Worm (Caenorhabditis elegans) whole organism, young adult: ENCODE results near the gene Y9C9A.8.

Experiments used
- B0019.2 ChIP-seq: fragments of 200-800 bp; sonication (Bioruptor generic); conservative IDR thresholded peaks from 2 replicates; pipeline ENCODE4 v1.3.6; 2022; ENCODE audit warnings: missing genetic modification reagents, missing genetic modification characterization, missing compliant biosample characterization
- B0035.1 ChIP-seq: sonication (generic microtip); optimal IDR thresholded peaks from 2 replicates; lab custom pipeline; 2016; ENCODE audit warnings: missing genetic modification characterization, mild to moderate bottlenecking, missing compliant biosample characterization, missing genotype, missing genetic modification reagents
- F10E7.11 ChIP-seq: sonication (generic microtip); optimal IDR thresholded peaks from 2 replicates; lab custom pipeline; 2017; ENCODE audit warnings: mild to moderate bottlenecking, missing genetic modification characterization, moderate library complexity, missing compliant biosample characterization
- F22D6.2 ChIP-seq: sonication (generic microtip); optimal IDR thresholded peaks from 2 replicates; lab custom pipeline; 2016; ENCODE audit warnings: mild to moderate bottlenecking, missing genetic modification characterization, missing compliant biosample characterization
- F52B5.7 ChIP-seq: sonication (generic microtip); optimal IDR thresholded peaks from 2 replicates; lab custom pipeline; 2016; ENCODE audit warnings: mild to moderate bottlenecking, missing genetic modification characterization, missing compliant biosample characterization
- F57C9.4 ChIP-seq: sonication (generic microtip); optimal IDR thresholded peaks from 2 replicates; lab custom pipeline; 2017; ENCODE audit warnings: mild to moderate bottlenecking, missing genetic modification characterization, missing compliant biosample characterization
- K12H6.12 ChIP-seq: fragments of 200-800 bp; sonication (Bioruptor generic); optimal IDR thresholded peaks from 2 replicates; lab custom pipeline; 2018; ENCODE audit warnings: mild to moderate bottlenecking, missing genetic modification characterization, missing compliant biosample characterization
- T07F8.4 ChIP-seq: sonication (generic microtip); optimal IDR thresholded peaks from 2 replicates; lab custom pipeline; 2016; ENCODE audit warnings: mild to moderate bottlenecking, missing genetic modification characterization, moderate library complexity, missing compliant biosample characterization
- Y53G8AR.9 ChIP-seq: fragments of 200-800 bp; sonication (Bioruptor generic); conservative IDR thresholded peaks from 2 replicates; pipeline ENCODE4 v1.3.6; 2022; ENCODE audit warnings: missing genetic modification reagents, missing genetic modification characterization, missing compliant biosample characterization
- ZK185.1 ChIP-seq: sonication (generic microtip); optimal IDR thresholded peaks from 2 replicates; lab custom pipeline; 2016; ENCODE audit warnings: mild to moderate bottlenecking, missing genetic modification characterization, missing compliant biosample characterization; ENCODE audit not compliant: poor library complexity, severe bottlenecking
- akir-1 ChIP-seq: fragments of 200-800 bp; sonication (Bioruptor generic); optimal IDR thresholded peaks from 2 replicates; lab custom pipeline; 2018; ENCODE audit warnings: mild to moderate bottlenecking, missing genetic modification characterization, moderate library complexity, missing compliant biosample characterization
- bed-2 ChIP-seq: fragments of 200-800 bp; sonication (Bioruptor generic); IDR thresholded peaks from 2 replicates; pipeline ENCODE4 v1.3.6; 2022; ENCODE audit warnings: missing genetic modification reagents, missing genetic modification characterization, missing compliant biosample characterization
- ceh-40 ChIP-seq: fragments of 200-800 bp; sonication (Bioruptor generic); IDR thresholded peaks from 2 replicates; pipeline ENCODE4 v1.3.6; 2022; ENCODE audit warnings: missing genetic modification characterization, missing compliant biosample characterization
- ceh-91 ChIP-seq: fragments of 200-800 bp; sonication (Bioruptor generic); IDR thresholded peaks from 2 replicates; pipeline ENCODE4 v1.3.6; 2022; ENCODE audit warnings: missing genetic modification reagents, missing genetic modification characterization, missing compliant biosample characterization
- die-1 ChIP-seq: sonication (generic microtip); optimal IDR thresholded peaks from 2 replicates; lab custom pipeline; 2016; ENCODE audit warnings: missing genotype, mild to moderate bottlenecking, missing genetic modification characterization, missing compliant biosample characterization
- efl-1 ChIP-seq: fragments of 150-350 bp; optimal IDR thresholded peaks from 2 replicates; lab custom pipeline; 2014; ENCODE audit warnings: missing biosample characterization, missing genetic modification reagents, missing genetic modification characterization
- gei-17 ChIP-seq: fragments of 200-800 bp; sonication (Bioruptor generic); optimal IDR thresholded peaks from 2 replicates; lab custom pipeline; 2018; ENCODE audit warnings: mild to moderate bottlenecking, missing genetic modification characterization, missing compliant biosample characterization
- him-1 ChIP-seq: sonication (generic microtip); optimal IDR thresholded peaks from 2 replicates; lab custom pipeline; 2016; ENCODE audit warnings: missing genotype, missing genetic modification reagents, missing genetic modification characterization, missing compliant biosample characterization
- hmg-1.2 ChIP-seq: fragments of 200-800 bp; sonication (Bioruptor generic); IDR thresholded peaks from 2 replicates; pipeline ENCODE4 v1.3.6; 2022; ENCODE audit warnings: missing genetic modification reagents, missing genetic modification characterization, missing compliant biosample characterization
- lsl-1 ChIP-seq: fragments of 200-800 bp; sonication (Bioruptor generic); optimal IDR thresholded peaks from 2 replicates; lab custom pipeline; 2018; ENCODE audit warnings: mild to moderate bottlenecking, missing genetic modification characterization, moderate library complexity, missing compliant biosample characterization
- lsy-27 ChIP-seq: sonication (generic microtip); optimal IDR thresholded peaks from 2 replicates; lab custom pipeline; 2017; ENCODE audit warnings: missing genetic modification characterization, mild to moderate bottlenecking, missing compliant biosample characterization, antibody characterized with exemption, missing genotype, borderline replicate concordance; ENCODE audit not compliant: insufficient read depth
- nfya-2 ChIP-seq: fragments of 200-800 bp; sonication (Bioruptor generic); IDR thresholded peaks from 2 replicates; pipeline ENCODE4 v1.3.6; 2022; ENCODE audit warnings: missing genetic modification reagents, missing genetic modification characterization, missing compliant biosample characterization
- nfyb-1 ChIP-seq: fragments of 200-800 bp; sonication (Bioruptor generic); IDR thresholded peaks from 2 replicates; pipeline ENCODE4 v1.3.6; 2022; ENCODE audit warnings: missing genetic modification reagents, missing genetic modification characterization, missing compliant biosample characterization
- nhr-120 ChIP-seq: fragments of 200-800 bp; sonication (Bioruptor generic); IDR thresholded peaks from 2 replicates; pipeline ENCODE4 v1.3.6; 2022; ENCODE audit warnings: missing genetic modification characterization, missing compliant biosample characterization
- nhr-179 ChIP-seq: sonication (generic microtip); optimal IDR thresholded peaks from 2 replicates; lab custom pipeline; 2016; ENCODE audit warnings: mild to moderate bottlenecking, missing genetic modification characterization, missing compliant biosample characterization
- pbrm-1 ChIP-seq: fragments of 200-800 bp; sonication (Bioruptor generic); IDR thresholded peaks from 2 replicates; pipeline ENCODE4 v1.3.6; 2022; ENCODE audit warnings: missing genetic modification reagents, missing genetic modification characterization, missing compliant biosample characterization
- rcor-1 ChIP-seq: fragments of 200-800 bp; sonication (Bioruptor generic); IDR thresholded peaks from 2 replicates; pipeline ENCODE4 v1.3.6; 2022; ENCODE audit warnings: missing genetic modification reagents, missing genetic modification characterization, missing compliant biosample characterization
- sptf-2 ChIP-seq: fragments of 200-800 bp; sonication (Bioruptor generic); optimal IDR thresholded peaks from 2 replicates; lab custom pipeline; 2018; ENCODE audit warnings: mild to moderate bottlenecking, missing genetic modification characterization, missing compliant biosample characterization
- ztf-22 ChIP-seq: fragments of 200-800 bp; sonication (Bioruptor generic); optimal IDR thresholded peaks from 2 replicates; lab custom pipeline; 2018; ENCODE audit warnings: mild to moderate bottlenecking, missing genetic modification characterization, moderate library complexity, missing compliant biosample characterization
- ztf-25 ChIP-seq: fragments of 200-800 bp; sonication (Bioruptor generic); IDR thresholded peaks from 2 replicates; pipeline ENCODE4 v1.3.6; 2022; ENCODE audit warnings: missing genetic modification reagents, missing genetic modification characterization, missing compliant biosample characterization
- ztf-28 ChIP-seq: fragments of 200-800 bp; sonication (Bioruptor generic); IDR thresholded peaks from 2 replicates; pipeline ENCODE4 v1.3.6; 2022; ENCODE audit warnings: missing genetic modification reagents, missing genetic modification characterization, missing compliant biosample characterization

Y9C9A.8 gene

ce11 chrIV:4953887-4954286, 23.7 kb downstream of the Y9C9A.8 start, which contains the start of gene str-163:
TSS of gene str-163 (plus strand) at chrIV:4954187.
- no peak for TF ChIP-seq rcor-1 (GFP tag; lab: Robert Waterston, UW)
- TF ChIP-seq, all 124 proteins: peak for 0

DNA sequence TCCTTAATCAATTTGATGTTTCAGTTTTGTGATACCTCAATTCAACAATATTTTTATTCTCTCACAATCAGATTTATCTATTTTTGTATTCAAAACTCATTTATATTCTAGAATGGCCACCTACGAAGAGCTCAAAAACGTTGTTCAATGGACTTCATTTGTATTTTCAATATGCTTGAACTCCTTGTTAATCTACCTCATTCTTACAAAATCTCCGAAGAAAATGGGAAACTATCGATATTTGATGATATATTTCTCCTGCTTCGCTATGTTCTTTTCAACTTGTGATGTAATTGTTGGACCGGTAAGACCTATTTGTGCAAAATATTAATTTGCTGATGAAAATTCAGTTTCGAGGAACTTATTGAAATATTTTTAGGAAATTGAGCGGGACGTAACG, 30.5 kb downstream of the Y9C9A.8 start, which contains the start of gene str-164:
TSS of gene str-164 (plus strand) at position 113 of the 400 bp plus-strand sequence.
- TF ChIP-seq ceh-40 (GFP tag; lab: Robert Waterston, UW) = no peak
- no peak for TF ChIP-seq lsy-27 (tag; lab: Kevin White, UChicago)
- TF ChIP-seq nhr-120 = no peak
- TF ChIP-seq ZK185.1 (tag; lab: Kevin White, UChicago) = no peak
- no peak for TF ChIP-seq lsl-1 (GFP tag; lab: Kevin White, UChicago)
- no peak for TF ChIP-seq B0019.2 (GFP tag; lab: Robert Waterston, UW)
- no peak for TF ChIP-seq ztf-28 (GFP tag; lab: Robert Waterston, UW)
- TF ChIP-seq ztf-22 (GFP tag; lab: Kevin White, UChicago) = no peak
- TF ChIP-seq F10E7.11 (tag; lab: Kevin White, UChicago) = no peak
- no peak for TF ChIP-seq pbrm-1 (GFP tag; lab: Robert Waterston, UW)
- no peak for TF ChIP-seq Y53G8AR.9 (GFP tag; lab: Robert Waterston, UW)
- TF ChIP-seq ceh-91 = no peak
- no peak for TF ChIP-seq die-1
- no peak for TF ChIP-seq akir-1 (GFP tag; lab: Kevin White, UChicago)
- no peak for TF ChIP-seq gei-17 (GFP tag; lab: Kevin White, UChicago)

ce11 chrIV:4963834-4964233, 33.7 kb downstream of the Y9C9A.8 start, which contains the start of gene txt-3:
TSS of gene txt-3 (plus strand) at chrIV:4963958.
- TF ChIP-seq K12H6.12 = no peak

DNA sequence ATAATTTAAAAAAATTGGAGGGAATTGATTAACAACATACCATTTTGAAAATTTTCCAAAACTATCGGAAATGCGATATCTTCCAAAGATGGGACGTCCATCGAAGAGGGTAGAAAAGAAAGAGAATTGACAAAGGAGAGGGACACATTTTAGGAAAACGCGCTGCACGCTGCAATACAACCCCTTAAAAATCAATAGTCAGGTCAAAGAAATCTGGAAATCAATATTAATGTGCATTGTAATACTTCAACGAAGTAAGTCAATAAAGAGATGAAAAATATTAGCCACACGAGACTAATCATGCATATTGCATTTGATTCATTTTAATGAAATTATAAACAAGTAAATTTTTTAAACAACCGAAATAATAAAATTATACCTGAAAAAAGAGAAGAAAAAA, 39.3 kb downstream of the Y9C9A.8 start, which contains the start of gene Y9C9A.13:
TSS of gene Y9C9A.13 (minus strand) at position 101 of the 400 bp plus-strand sequence.
- TF ChIP-seq ztf-25 (GFP tag; lab: Robert Waterston, UW) (no peak), F22D6.2 (no peak), nfya-2 (GFP tag; lab: Robert Waterston, UW) (no peak), bed-2 (GFP tag; lab: Robert Waterston, UW) (no peak), B0019.2 (GFP tag; lab: Robert Waterston, UW) (no peak), T07F8.4 (tag; lab: Kevin White, UChicago) (no peak), B0035.1 (no peak), nhr-179 (tag; lab: Kevin White, UChicago) (no peak), F52B5.7 (no peak), F57C9.4 (tag; lab: Kevin White, UChicago) (no peak)

DNA sequence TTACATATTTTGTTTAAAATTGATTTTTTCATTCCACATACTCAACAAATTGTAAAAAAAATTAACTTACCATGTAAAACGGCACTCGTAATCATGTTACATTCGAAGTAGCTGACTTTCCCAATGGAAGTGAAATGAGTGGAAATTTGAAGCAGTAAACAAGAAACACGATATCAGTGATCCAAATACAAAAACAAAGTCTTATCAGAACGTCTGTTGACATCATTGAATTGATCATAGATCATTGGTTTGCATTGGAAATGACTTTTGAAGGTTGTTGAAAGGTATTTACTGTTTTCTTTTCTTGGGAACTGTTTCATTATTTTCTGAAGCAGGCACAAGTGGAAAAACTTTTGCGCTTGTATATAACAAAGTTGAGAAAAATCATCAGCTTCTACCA, 45.9 kb downstream of the Y9C9A.8 start, which contains the start of gene Y9C9A.16:
TSS of gene Y9C9A.16 (minus strand) at position 131 of the 400 bp plus-strand sequence.
- no peak for TF ChIP-seq nfyb-1
- no peak for TF ChIP-seq ztf-28 (GFP tag; lab: Robert Waterston, UW)
- no peak for TF ChIP-seq efl-1 (GFP tag; lab: Kevin White, UChicago)
- TF ChIP-seq F57C9.4 (tag; lab: Kevin White, UChicago) = no peak
- no peak for TF ChIP-seq him-1 (tag; lab: Kevin White, UChicago)
- TF ChIP-seq sptf-2 (GFP tag; lab: Kevin White, UChicago) = no peak
- TF ChIP-seq hmg-1.2 (GFP tag; lab: Robert Waterston, UW) = no peak
